Worm (Caenorhabditis elegans) whole organism, L1 larva: Measurements from ENCODE around the gene M04C3.2.

Experiments
- alr-1 ChIP-seq: fragments of 200-800 bp; sonication (Bioruptor generic); optimal IDR thresholded peaks from 2 replicates; lab custom pipeline; 2018; ENCODE audit warnings: borderline replicate concordance, mild to moderate bottlenecking, missing genetic modification characterization, missing compliant biosample characterization
- fkh-4 ChIP-seq: sonication (generic microtip); optimal IDR thresholded peaks from 2 replicates; lab custom pipeline; 2016; ENCODE audit warnings: missing compliant biosample characterization, missing genetic modification characterization, borderline replicate concordance
- mep-1 ChIP-seq: fragments of 150-350 bp; optimal IDR thresholded peaks from 2 replicates; lab custom pipeline; 2014; ENCODE audit warnings: missing biosample characterization, missing genetic modification characterization
- nhr-84 ChIP-seq: sonication (generic microtip); optimal IDR thresholded peaks from 2 replicates; lab custom pipeline; 2017; ENCODE audit warnings: missing biosample characterization, missing genetic modification characterization
- skn-1 ChIP-seq: fragments of 150-350 bp; optimal IDR thresholded peaks from 2 replicates; lab custom pipeline; 2014; ENCODE audit warnings: missing biosample characterization, missing genetic modification characterization
- sptf-1 ChIP-seq: fragments of 150-350 bp; optimal IDR thresholded peaks from 2 replicates; lab custom pipeline; 2014; ENCODE audit warnings: missing biosample characterization, missing genetic modification characterization
- sup-37 ChIP-seq: fragments of 200-800 bp; sonication (Bioruptor generic); optimal IDR thresholded peaks from 2 replicates; lab custom pipeline; 2018; ENCODE audit warnings: mild to moderate bottlenecking, missing genetic modification characterization, missing compliant biosample characterization
- swsn-7 ChIP-seq: sonication (generic microtip); optimal IDR thresholded peaks from 2 replicates; lab custom pipeline; 2016; ENCODE audit warnings: missing genetic modification characterization, missing compliant biosample characterization
- unc-62 ChIP-seq: fragments of 150-350 bp; optimal IDR thresholded peaks from 2 replicates; lab custom pipeline; 2014; ENCODE audit warnings: missing biosample characterization, missing genetic modification reagents, missing genetic modification characterization
- ztf-11 ChIP-seq, 2 experiments: sonication (generic microtip); optimal IDR thresholded peaks; 2 replicates each; lab custom pipeline; 2016 to 2017; ENCODE audit warnings: missing genetic modification characterization in 2 of 2, missing biosample characterization in 1 of 2, missing compliant biosample characterization in 1 of 2

ce11 chrV:19485261-19485660 is 36.6 kb upstream of the M04C3.2 start, which contains the start of gene Y43F8B.28:
- TF ChIP-seq mep-1 (no peak), swsn-7 (tag; lab: Kevin White, UChicago) (no peak), skn-1 (no peak), alr-1 (tag; lab: Kevin White, UChicago) (no peak), fkh-4 (tag; lab: Kevin White, UChicago) (no peak), nhr-84 (no peak), unc-62 (GFP tag; lab: Kevin White, UChicago) (no peak), ztf-11 (tag; optimal IDR thresholded peaks at IDR 0.05; lab: Kevin White, UChicago) (no peak), sptf-1 (tag; lab: Kevin White, UChicago) (no peak), sup-37 (no peak)
